Worm (Caenorhabditis elegans): ENCODE results near the gene ddo-2.

DNA sequence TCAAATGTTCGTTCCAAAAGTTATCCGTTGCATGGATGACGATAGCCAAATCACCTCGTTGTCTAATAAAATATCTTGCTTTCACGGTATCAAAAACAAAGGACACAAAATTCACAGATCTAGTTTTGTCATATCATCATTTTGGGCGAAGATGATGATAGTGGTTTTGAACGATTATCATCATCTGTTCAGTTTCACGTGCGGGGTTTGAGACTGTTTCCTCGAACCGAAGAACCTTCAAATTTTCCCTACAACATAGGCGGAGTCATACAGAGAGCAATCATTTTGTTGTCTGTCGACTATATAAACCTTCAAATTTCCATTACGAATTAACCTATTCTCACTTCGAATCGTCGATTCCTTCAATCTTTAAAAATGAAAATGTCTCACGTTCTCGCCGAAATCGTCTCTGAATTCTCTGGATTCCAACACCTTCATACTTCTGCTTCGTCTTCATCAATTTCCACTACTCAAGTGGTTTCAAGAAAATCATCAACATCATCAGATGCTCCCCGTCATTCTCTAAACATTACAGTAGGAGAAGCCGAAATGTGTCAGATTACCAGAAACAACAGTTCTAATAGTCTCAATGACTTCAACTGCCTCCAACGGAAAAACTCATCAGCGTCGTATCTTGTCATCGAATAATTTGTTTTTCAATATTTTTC, 22.3 kb downstream of the ddo-2 start, which contains the start of gene F18E3.11:
- TF ChIP-seq lsy-2 (tag; optimal IDR thresholded peaks at IDR 0.05) (no peak), nhr-237 (tag; optimal IDR thresholded peaks at IDR 0.05) (no peak), nhr-12 (tag; optimal IDR thresholded peaks at IDR 0.05) (no peak), lir-3 (tag; optimal IDR thresholded peaks at IDR 0.05; ENCODE audit: poor library complexity) (no peak), vab-15 (tag; optimal IDR thresholded peaks at IDR 0.05) (no peak), unc-98 (GFP tag; IDR thresholded peaks at IDR 0.05) (no peak), sox-4 (tag; optimal IDR thresholded peaks at IDR 0.05) (no peak), unc-86 (tag; optimal IDR thresholded peaks at IDR 0.05) (no peak)

Data from whole organism, L1 larva.